Worm (Caenorhabditis elegans) whole organism, late embryonic: ENCODE measurements around the gene lec-2.

Experiments used
- C08G9.2 ChIP-seq: sonication (generic microtip); optimal IDR thresholded peaks from 2 replicates; lab custom pipeline; 2016; ENCODE audit warnings: mild to moderate bottlenecking, missing genetic modification characterization, moderate library complexity, missing compliant biosample characterization
- F13H6.1 ChIP-seq: sonication (generic microtip); optimal IDR thresholded peaks from 2 replicates; lab custom pipeline; 2016; ENCODE audit warnings: missing genetic modification characterization, missing compliant biosample characterization
- K02D7.2 ChIP-seq: sonication (generic microtip); optimal IDR thresholded peaks from 2 replicates; lab custom pipeline; 2017; ENCODE audit warnings: mild to moderate bottlenecking, missing genetic modification characterization, missing compliant biosample characterization
- K09A11.1 ChIP-seq: sonication (generic microtip); optimal IDR thresholded peaks from 2 replicates; lab custom pipeline; 2017; ENCODE audit warnings: antibody characterized with exemption, mild to moderate bottlenecking, missing genetic modification characterization, missing compliant biosample characterization; ENCODE audit not compliant: insufficient read depth
- ceh-18 ChIP-seq: sonication (generic microtip); optimal IDR thresholded peaks from 2 replicates; lab custom pipeline; 2016; ENCODE audit warnings: missing genetic modification characterization, missing compliant biosample characterization
- ceh-19 ChIP-seq: fragments of 200-800 bp; sonication (Bioruptor generic); optimal IDR thresholded peaks from 2 replicates; lab custom pipeline; 2018; ENCODE audit warnings: mild to moderate bottlenecking, missing genetic modification characterization, missing compliant biosample characterization
- ceh-2 ChIP-seq: sonication (generic microtip); optimal IDR thresholded peaks from 2 replicates; lab custom pipeline; 2016; ENCODE audit warnings: missing genotype, missing genetic modification characterization, missing compliant biosample characterization
- ceh-22 ChIP-seq: sonication (generic microtip); optimal IDR thresholded peaks from 2 replicates; lab custom pipeline; 2017; ENCODE audit warnings: missing biosample characterization, missing genetic modification characterization
- ceh-30 ChIP-seq: fragments of 150-350 bp; optimal IDR thresholded peaks from 2 replicates; lab custom pipeline; 2014; ENCODE audit warnings: missing biosample characterization, missing genetic modification characterization
- ceh-31 ChIP-seq: sonication (generic microtip); optimal IDR thresholded peaks from 2 replicates; lab custom pipeline; 2016; ENCODE audit warnings: missing genetic modification characterization, missing compliant biosample characterization
- ceh-34 ChIP-seq: sonication (generic microtip); optimal IDR thresholded peaks from 2 replicates; lab custom pipeline; 2016; ENCODE audit warnings: mild to moderate bottlenecking, missing genetic modification characterization, missing compliant biosample characterization
- ceh-45 ChIP-seq: fragments of 200-800 bp; sonication (Bioruptor generic); IDR thresholded peaks from 2 replicates; pipeline ENCODE4 v1.3.6; 2022; ENCODE audit warnings: missing genetic modification reagents, missing genetic modification characterization, missing compliant biosample characterization
- ceh-9 ChIP-seq: sonication (generic microtip); optimal IDR thresholded peaks from 2 replicates; lab custom pipeline; 2016; ENCODE audit warnings: mild to moderate bottlenecking, missing genetic modification characterization, inconsistent platforms, missing compliant biosample characterization
- dmd-4 ChIP-seq: sonication (generic microtip); optimal IDR thresholded peaks from 2 replicates; lab custom pipeline; 2016; ENCODE audit warnings: borderline replicate concordance, missing genetic modification characterization, missing compliant biosample characterization
- dve-1 ChIP-seq: sonication (generic microtip); optimal IDR thresholded peaks from 2 replicates; lab custom pipeline; 2017; ENCODE audit warnings: antibody characterized with exemption, mild to moderate bottlenecking, missing genetic modification characterization, missing compliant biosample characterization
- elt-2 ChIP-seq: sonication (generic microtip); optimal IDR thresholded peaks from 2 replicates; lab custom pipeline; 2016; ENCODE audit warnings: missing genetic modification reagents, missing genetic modification characterization, missing compliant biosample characterization
- ets-4 ChIP-seq: sonication (generic microtip); optimal IDR thresholded peaks from 2 replicates; lab custom pipeline; 2016; ENCODE audit warnings: missing genetic modification characterization, missing compliant biosample characterization
- fkh-10 ChIP-seq: fragments of 150-350 bp; optimal IDR thresholded peaks from 2 replicates; lab custom pipeline; 2014; ENCODE audit warnings: missing biosample characterization, missing genetic modification reagents, missing genetic modification characterization
- fkh-6 ChIP-seq: sonication (generic microtip); optimal IDR thresholded peaks from 2 replicates; lab custom pipeline; 2016; ENCODE audit warnings: missing genetic modification characterization, missing compliant biosample characterization
- gmeb-2 ChIP-seq: sonication (generic microtip); optimal IDR thresholded peaks from 2 replicates; lab custom pipeline; 2016; ENCODE audit warnings: missing genetic modification characterization, inconsistent platforms, missing compliant biosample characterization
- hlh-13 ChIP-seq: fragments of 200-800 bp; sonication (Bioruptor generic); optimal IDR thresholded peaks from 2 replicates; lab custom pipeline; 2018; ENCODE audit warnings: mild to moderate bottlenecking, missing genetic modification characterization, missing compliant biosample characterization
- hlh-30 ChIP-seq: sonication (generic microtip); optimal IDR thresholded peaks from 2 replicates; lab custom pipeline; 2017; ENCODE audit warnings: antibody characterized with exemption, missing genetic modification characterization, missing compliant biosample characterization; ENCODE audit not compliant: insufficient read depth
- lim-6 ChIP-seq: sonication (generic microtip); optimal IDR thresholded peaks from 2 replicates; lab custom pipeline; 2016; ENCODE audit warnings: missing genetic modification characterization, missing compliant biosample characterization
- lin-11 ChIP-seq: fragments of 200-800 bp; sonication (Bioruptor generic); optimal IDR thresholded peaks from 2 replicates; lab custom pipeline; 2018; ENCODE audit warnings: mild to moderate bottlenecking, missing genetic modification characterization, missing compliant biosample characterization
- mec-3 ChIP-seq: sonication (generic microtip); optimal IDR thresholded peaks from 2 replicates; lab custom pipeline; 2016; ENCODE audit warnings: borderline replicate concordance, missing genetic modification characterization, missing compliant biosample characterization
- nhr-232 ChIP-seq: sonication (generic microtip); optimal IDR thresholded peaks from 2 replicates; lab custom pipeline; 2016; ENCODE audit warnings: missing genetic modification characterization, missing compliant biosample characterization
- pag-3 ChIP-seq: sonication (generic microtip); optimal IDR thresholded peaks from 2 replicates; lab custom pipeline; 2016; ENCODE audit warnings: missing compliant biosample characterization, missing genetic modification characterization, borderline replicate concordance
- pat-9 ChIP-seq: fragments of 200-800 bp; sonication (Bioruptor generic); optimal IDR thresholded peaks from 2 replicates; lab custom pipeline; 2018; ENCODE audit warnings: mild to moderate bottlenecking, missing genetic modification characterization, moderate library complexity, missing compliant biosample characterization
- pax-1 ChIP-seq: fragments of 150-350 bp; optimal IDR thresholded peaks from 2 replicates; lab custom pipeline; 2014; ENCODE audit warnings: missing biosample characterization, missing genetic modification characterization
- pha-2 ChIP-seq: sonication (generic microtip); optimal IDR thresholded peaks from 2 replicates; lab custom pipeline; 2017; ENCODE audit warnings: mild to moderate bottlenecking, missing genetic modification characterization, missing compliant biosample characterization
- pha-4 ChIP-seq: fragments of 150-350 bp; optimal IDR thresholded peaks from 2 replicates; lab custom pipeline; 2018; ENCODE audit warnings: missing biosample characterization, missing genetic modification reagents, missing genetic modification characterization
- pqm-1 ChIP-seq: sonication (generic microtip); optimal IDR thresholded peaks from 2 replicates; lab custom pipeline; 2016; ENCODE audit warnings: missing genetic modification characterization, missing compliant biosample characterization
- pros-1 ChIP-seq: fragments of 150-350 bp; optimal IDR thresholded peaks from 2 replicates; lab custom pipeline; 2014; ENCODE audit warnings: missing biosample characterization, missing genetic modification reagents, missing genetic modification characterization
- ref-2 ChIP-seq: sonication (generic microtip); optimal IDR thresholded peaks from 2 replicates; lab custom pipeline; 2016; ENCODE audit warnings: missing genetic modification characterization, missing compliant biosample characterization
- rnt-1 ChIP-seq: sonication (generic microtip); optimal IDR thresholded peaks from 2 replicates; lab custom pipeline; 2016; ENCODE audit warnings: missing genetic modification characterization, missing compliant biosample characterization
- sdc-2 ChIP-seq: sonication (generic microtip); optimal IDR thresholded peaks from 2 replicates; lab custom pipeline; 2016; ENCODE audit warnings: missing genotype, missing genetic modification characterization, missing compliant biosample characterization
- sox-2 ChIP-seq: fragments of 200-800 bp; sonication (Bioruptor generic); IDR thresholded peaks from 2 replicates; pipeline ENCODE4 v1.3.6; 2022; ENCODE audit warnings: missing genetic modification reagents, missing genetic modification characterization, missing compliant biosample characterization
- syd-9 ChIP-seq: sonication (generic microtip); optimal IDR thresholded peaks from 2 replicates; lab custom pipeline; 2016; ENCODE audit warnings: mild to moderate bottlenecking, missing genetic modification characterization, moderate library complexity, missing compliant biosample characterization
- tbx-7 ChIP-seq: sonication (generic microtip); optimal IDR thresholded peaks from 2 replicates; lab custom pipeline; 2016; ENCODE audit warnings: missing genotype, missing genetic modification characterization, missing compliant biosample characterization
- ttx-3 ChIP-seq: sonication (generic microtip); optimal IDR thresholded peaks from 2 replicates; lab custom pipeline; 2016; ENCODE audit warnings: missing genetic modification reagents, missing genetic modification characterization, missing compliant biosample characterization
- unc-3 ChIP-seq, 2 experiments: fragments of 200-800 bp in 1 of 2; sonication (Bioruptor generic) in 1 of 2; sonication (generic microtip) in 1 of 2; conservative IDR thresholded peaks in 1 of 2; optimal IDR thresholded peaks in 1 of 2; 2 replicates each; pipeline versions ENCODE4 v1.3.6 to Lab custom; 2016 to 2022; ENCODE audit warnings: missing compliant biosample characterization in 2 of 2, missing genetic modification characterization in 2 of 2, missing genetic modification reagents in 1 of 2
- unc-42 ChIP-seq: sonication (generic microtip); optimal IDR thresholded peaks from 2 replicates; lab custom pipeline; 2016; ENCODE audit warnings: missing genotype, missing genetic modification characterization, missing compliant biosample characterization
- unc-86 ChIP-seq: sonication (generic microtip); optimal IDR thresholded peaks from 2 replicates; lab custom pipeline; 2016; ENCODE audit warnings: missing genetic modification characterization, missing compliant biosample characterization
- zip-5 ChIP-seq: sonication (generic microtip); optimal IDR thresholded peaks from 2 replicates; lab custom pipeline; 2016; ENCODE audit warnings: missing genetic modification characterization, missing compliant biosample characterization
- ztf-16 ChIP-seq: sonication (generic microtip); optimal IDR thresholded peaks from 2 replicates; lab custom pipeline; 2017; ENCODE audit warnings: missing genetic modification characterization, missing compliant biosample characterization

Gene lec-2

ce11 chrII:9981760-9982159 lies 34.2 kb downstream of the lec-2 start, which contains the start of gene sdz-38 (continued):
- no peak for TF ChIP-seq pros-1 (tag; lab: Kevin White, UChicago)

- no peak for TF ChIP-seq ets-4 (tag; lab: Kevin White, UChicago)
- TF ChIP-seq K09A11.1 (tag; lab: Kevin White, UChicago): no peak
- TF ChIP-seq ceh-2 (tag; lab: Kevin White, UChicago): no peak
- TF ChIP-seq ceh-30 (tag; lab: Kevin White, UChicago): no peak
- no peak for TF ChIP-seq fkh-10 (GFP tag; lab: Kevin White, UChicago)
- TF ChIP-seq sdc-2 (tag; lab: Kevin White, UChicago): no peak
- no peak for TF ChIP-seq tbx-7 (tag; lab: Kevin White, UChicago)
- no peak for TF ChIP-seq rnt-1 (tag; lab: Kevin White, UChicago)
- no peak for TF ChIP-seq elt-2 (tag; lab: Kevin White, UChicago)
- TF ChIP-seq gmeb-2 (tag; lab: Kevin White, UChicago): no peak
- no peak for TF ChIP-seq pqm-1 (tag; lab: Kevin White, UChicago)
- no peak for TF ChIP-seq C08G9.2 (tag; lab: Kevin White, UChicago)
- TF ChIP-seq ceh-34 (tag; lab: Kevin White, UChicago): no peak
- TF ChIP-seq hlh-13 (GFP tag; lab: Kevin White, UChicago): no peak
- TF ChIP-seq unc-42 (tag; lab: Kevin White, UChicago): no peak
- no peak for TF ChIP-seq dmd-4 (tag; lab: Kevin White, UChicago)
- TF ChIP-seq F13H6.1 (tag; lab: Kevin White, UChicago): no peak
- TF ChIP-seq pag-3: no peak
- TF ChIP-seq ceh-19 (GFP tag; lab: Kevin White, UChicago): no peak
Measured at ce11 chrII:9980077-9980631, 35.8 kb downstream of the lec-2 start, which contains the start of gene ZK892.6. ZK892.6 (minus strand) TSS chrII:9980127.

- TF ChIP-seq mec-3 (no peak), syd-9 (tag; lab: Kevin White, UChicago) (no peak), ceh-9 (no peak), hlh-30 (tag; lab: Kevin White, UChicago) (no peak), F13H6.1 (tag; lab: Kevin White, UChicago) (no peak), K02D7.2 (tag; lab: Kevin White, UChicago) (no peak)
Measured at ce11 chrII:9976405-9976804, 39.6 kb downstream of the lec-2 start, which contains the start of gene R53.8. R53.8 (plus strand) TSS chrII:9976705.

- TF ChIP-seq unc-3 (GFP tag; conservative IDR thresholded peaks at IDR 0.05; lab: Robert Waterston, UW) (no peak), unc-3 (tag; optimal IDR thresholded peaks at IDR 0.05; lab: Kevin White, UChicago) (no peak), elt-2 (tag; lab: Kevin White, UChicago) (no peak), ceh-22 (no peak), unc-42 (tag; lab: Kevin White, UChicago) (no peak), zip-5 (tag; lab: Kevin White, UChicago) (no peak), C08G9.2 (tag; lab: Kevin White, UChicago) (no peak), ceh-31 (tag; lab: Kevin White, UChicago) (peak; percentile 19), ceh-18 (tag; lab: Kevin White, UChicago) (peak; percentile 43), ref-2 (no peak), pha-2 (tag; lab: Kevin White, UChicago) (no peak), lin-11 (tag; lab: Kevin White, UChicago) (no peak), mec-3 (no peak), ztf-16 (tag; lab: Kevin White, UChicago) (no peak), pat-9 (tag; lab: Kevin White, UChicago) (no peak), dve-1 (tag; lab: Kevin White, UChicago) (peak; percentile 11), pha-4 (no peak), lim-6 (tag; lab: Kevin White, UChicago) (no peak), F13H6.1 (tag; lab: Kevin White, UChicago) (no peak), pax-1 (tag; lab: Kevin White, UChicago) (no peak), nhr-232 (tag; lab: Kevin White, UChicago) (no peak), ceh-9 (no peak), unc-86 (tag; lab: Kevin White, UChicago) (no peak), sox-2 (GFP tag; lab: Robert Waterston, UW) (no peak), hlh-13 (GFP tag; lab: Kevin White, UChicago) (no peak), ceh-45 (no peak), ttx-3 (tag; lab: Kevin White, UChicago) (no peak), ceh-2 (tag; lab: Kevin White, UChicago) (no peak), fkh-6 (tag; lab: Kevin White, UChicago) (no peak)
Measured at ce11 chrII:9974967-9975366, 41.0 kb downstream of the lec-2 start, which contains the start of gene aakg-5. aakg-5 (minus strand) TSS chrII:9975125.
